Worm (Caenorhabditis elegans) whole organism, L2 larva: ENCODE measurements around the gene T16G12.10.

Source experiments
- gmeb-1 ChIP-seq: fragments of 150-350 bp; optimal IDR thresholded peaks from 2 replicates; lab custom pipeline; 2014; ENCODE audit warnings: missing biosample characterization, missing genetic modification characterization
- unc-39 ChIP-seq: fragments of 150-350 bp; optimal IDR thresholded peaks from 2 replicates; lab custom pipeline; 2014; ENCODE audit warnings: missing biosample characterization, missing genetic modification characterization
- unc-62 ChIP-seq: fragments of 150-350 bp; optimal IDR thresholded peaks from 2 replicates; lab custom pipeline; 2014; ENCODE audit warnings: missing biosample characterization, missing genetic modification reagents, missing genetic modification characterization

DNA sequence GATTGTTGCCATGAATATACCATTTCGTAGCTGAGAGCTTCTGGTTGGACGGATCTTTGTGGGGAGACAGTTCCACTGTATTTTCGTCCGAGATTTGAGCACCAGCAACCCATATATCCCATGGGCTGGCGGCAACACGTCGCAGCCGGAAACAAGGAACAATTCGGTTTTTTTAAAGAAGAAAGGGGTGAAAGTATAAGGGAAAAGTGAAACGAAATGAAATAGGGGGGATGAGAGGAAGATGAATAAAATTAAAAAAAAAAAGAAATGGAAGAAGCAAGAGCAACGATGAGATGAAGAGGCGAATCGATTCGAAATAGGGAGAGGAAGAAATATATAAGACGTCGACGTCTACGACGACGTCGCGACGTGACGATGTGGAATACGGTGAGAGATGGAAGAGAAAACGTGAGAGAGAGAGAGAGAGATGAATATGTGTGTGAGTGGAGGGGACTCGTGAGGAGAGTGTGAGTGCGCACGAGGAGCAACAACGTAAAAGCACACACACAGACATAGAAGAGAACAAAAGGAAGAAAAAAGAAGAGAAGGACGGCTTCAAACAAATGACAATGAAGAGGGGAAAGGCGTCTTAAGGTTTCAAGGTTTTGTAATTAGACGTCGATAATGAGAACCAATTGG is 39.4 kb downstream of the T16G12.10 start, which contains the start of gene rgs-1:
- TF ChIP-seq unc-39 (tag; lab: Kevin White, UChicago) (no peak), gmeb-1 (tag; lab: Kevin White, UChicago) (no peak), unc-62 (no peak)
